Worm (Caenorhabditis elegans): ENCODE measurements around the gene fbxa-127.

fbxa-127 gene

DNA sequence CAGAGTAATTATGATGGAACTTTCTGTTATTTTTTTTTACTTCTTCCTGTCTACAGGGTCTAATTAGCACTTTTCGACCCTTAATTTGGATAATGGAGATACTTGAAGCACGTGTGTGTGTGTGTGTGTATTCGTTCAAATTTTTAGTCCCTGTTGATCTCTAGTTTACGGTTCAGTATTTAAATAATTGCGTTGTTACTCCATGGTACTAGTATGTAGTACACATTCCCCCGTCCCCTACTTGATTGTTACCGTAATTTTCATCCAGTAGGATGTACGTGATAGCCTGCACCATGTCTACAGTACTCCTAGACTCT is 50.7 kb downstream of the fbxa-127 start:
- no peak for TF ChIP-seq pat-9 (tag; optimal IDR thresholded peaks at IDR 0.05)
- no peak for TF ChIP-seq pha-4 (tag; optimal IDR thresholded peaks at IDR 0.05)
